Worm (Caenorhabditis elegans): Measurements from ENCODE around the gene seip-1.

The seip-1 gene

DNA sequence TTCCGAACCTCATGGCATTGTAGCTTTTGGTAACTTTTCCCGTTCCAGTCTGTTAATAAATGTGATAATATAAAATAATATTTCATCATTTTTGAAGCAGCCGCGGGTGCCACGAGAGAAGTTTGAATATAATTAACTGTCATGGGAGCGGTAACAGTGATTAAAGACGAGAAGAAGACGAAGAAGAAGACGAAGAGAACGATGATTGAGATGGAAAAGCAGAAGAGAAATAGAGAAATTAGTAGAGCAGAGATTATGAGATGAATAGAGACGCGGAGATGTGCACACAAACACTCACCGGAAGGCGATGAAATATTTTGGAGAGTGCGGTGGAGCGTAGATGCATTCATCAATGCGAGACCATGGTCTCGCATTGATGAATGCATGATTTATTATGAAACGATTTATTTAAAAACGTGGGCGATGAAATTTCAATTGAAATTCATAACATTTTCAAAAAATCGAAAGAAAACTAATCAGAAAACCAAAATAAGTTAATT lies at the start of gene seip-1 (continued):
- TF ChIP-seq C16A3.4 (tag; optimal IDR thresholded peaks at IDR 0.05) (peak; percentile 88), nhr-11 (tag; optimal IDR thresholded peaks at IDR 0.05) (peak; percentile 47), lin-39 (tag; optimal IDR thresholded peaks at IDR 0.05) (no peak), ceh-90 (tag; optimal IDR thresholded peaks at IDR 0.05) (peak; percentile 19), ceh-8 (GFP tag; optimal IDR thresholded peaks at IDR 0.05) (peak; percentile 57), nhr-12 (tag; optimal IDR thresholded peaks at IDR 0.05) (no peak), lir-3 (tag; optimal IDR thresholded peaks at IDR 0.05; ENCODE audit: poor library complexity) (peak; percentile 58), nhr-20 (tag; optimal IDR thresholded peaks at IDR 0.05) (peak; percentile 89), alr-1 (tag; optimal IDR thresholded peaks at IDR 0.05; ENCODE audit: borderline replicate concordance) (no peak), nhr-84 (tag; optimal IDR thresholded peaks at IDR 0.05) (no peak), nhr-71 (tag; optimal IDR thresholded peaks at IDR 0.05) (peak; percentile 92), lin-14 (GFP tag; optimal IDR thresholded peaks at IDR 0.05) (peak; percentile 97), grh-1 (GFP tag; IDR thresholded peaks at IDR 0.05) (no peak), mep-1 (tag; optimal IDR thresholded peaks at IDR 0.05) (peak; percentile 94), fkh-4 (tag; optimal IDR thresholded peaks at IDR 0.05; ENCODE audit: borderline replicate concordance) (no peak), efl-1 (optimal IDR thresholded peaks at IDR 0.05) (peak; percentile 84 to 90), efl-1 (GFP tag; optimal IDR thresholded peaks at IDR 0.05 in 1 of 2) (peak; percentile 78 to 96), blmp-1 (tag; optimal IDR thresholded peaks at IDR 0.05) (peak; percentile 72), unc-86 (tag; optimal IDR thresholded peaks at IDR 0.05) (peak; percentile 75), fkh-8 (tag; optimal IDR thresholded peaks at IDR 0.05) (peak; percentile 92), lin-35 (GFP tag; optimal IDR thresholded peaks at IDR 0.05) (peak; percentile 81 to 87), dpl-1 (GFP tag; optimal IDR thresholded peaks at IDR 0.05) (peak; percentile 71 to 81 (median 72)), fos-1 (tag; optimal IDR thresholded peaks at IDR 0.05) (peak; percentile 75), hpl-2 (GFP tag; optimal IDR thresholded peaks at IDR 0.05) (no peak), hlh-4 (tag; optimal IDR thresholded peaks at IDR 0.05) (no peak), pqm-1 (tag; optimal IDR thresholded peaks at IDR 0.05) (no peak), snu-23 (GFP tag; optimal IDR thresholded peaks at IDR 0.05) (peak; percentile 91), mef-2 (tag; optimal IDR thresholded peaks at IDR 0.05) (peak; percentile 39), C04F5.9 (tag; optimal IDR thresholded peaks at IDR 0.05) (no peak), ets-5 (GFP tag; IDR thresholded peaks at IDR 0.05) (no peak), aly-2 (tag; optimal IDR thresholded peaks at IDR 0.05) (no peak), nhr-19 (GFP tag; conservative IDR thresholded peaks at IDR 0.05) (peak; percentile 81)

DNA sequence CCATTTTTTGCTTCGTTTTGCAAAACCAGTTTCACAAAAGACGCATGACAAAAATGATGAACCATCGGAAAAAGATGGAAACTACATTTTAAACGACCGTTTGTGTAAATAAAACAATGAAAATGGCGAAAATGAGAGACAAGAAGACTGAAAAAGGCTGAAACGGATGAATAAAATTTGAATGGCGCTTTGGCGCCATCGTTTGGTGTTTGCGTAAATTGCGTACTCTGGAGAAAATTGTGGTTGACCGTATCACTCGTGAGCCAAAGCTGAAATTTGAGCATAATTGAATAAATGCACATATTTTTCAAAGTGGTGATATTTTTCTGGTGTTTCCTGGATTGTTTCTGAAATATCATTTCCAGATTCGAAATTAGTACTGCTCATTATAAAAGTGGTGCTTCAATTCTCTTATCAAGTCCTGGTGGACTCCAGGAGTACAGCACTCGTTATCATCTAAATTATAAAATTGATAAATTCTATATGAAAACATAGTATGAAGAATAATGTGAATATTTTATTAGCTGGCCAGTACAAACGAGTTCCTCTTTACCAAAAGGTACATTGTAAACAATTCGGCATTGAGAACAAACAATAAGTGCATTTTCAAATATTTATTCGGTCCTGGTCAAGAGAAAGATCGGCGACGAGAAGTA lies 48.3 kb upstream of the seip-1 start:
- no peak for TF ChIP-seq ceh-90 (tag; optimal IDR thresholded peaks at IDR 0.05)
- TF ChIP-seq pax-3 (tag; optimal IDR thresholded peaks at IDR 0.05): no peak
- no peak for TF ChIP-seq pag-3 (tag; optimal IDR thresholded peaks at IDR 0.05; ENCODE audit: borderline replicate concordance, insufficient read depth)
- TF ChIP-seq hlh-17 (GFP tag; optimal IDR thresholded peaks at IDR 0.05; ENCODE audit: borderline replicate concordance): no peak
- peak; percentile 60 for TF ChIP-seq elt-2 (tag; optimal IDR thresholded peaks at IDR 0.05)
- TF ChIP-seq aly-2 (tag; optimal IDR thresholded peaks at IDR 0.05): no peak
- TF ChIP-seq lin-35 (GFP tag; optimal IDR thresholded peaks at IDR 0.05): peak; percentile 18 to 33
- no peak for TF ChIP-seq nhr-77 (tag; optimal IDR thresholded peaks at IDR 0.05)
- TF ChIP-seq swsn-7 (tag; optimal IDR thresholded peaks at IDR 0.05): no peak
- TF ChIP-seq grh-1 (GFP tag; IDR thresholded peaks at IDR 0.05): no peak
- no peak for TF ChIP-seq snpc-4 (tag; optimal IDR thresholded peaks at IDR 0.05)
- TF ChIP-seq lin-13 (GFP tag; optimal IDR thresholded peaks at IDR 0.05): no peak
- TF ChIP-seq fkh-8 (tag; optimal IDR thresholded peaks at IDR 0.05): no peak
- no peak for TF ChIP-seq unc-62 (GFP tag; optimal IDR thresholded peaks at IDR 0.05)
- no peak for TF ChIP-seq nhr-90 (tag; optimal IDR thresholded peaks at IDR 0.05; ENCODE audit: poor library complexity)
- no peak for TF ChIP-seq skn-1 (tag; optimal IDR thresholded peaks at IDR 0.05)
- no peak for TF ChIP-seq isw-1 (GFP tag; IDR thresholded peaks at IDR 0.05)
- TF ChIP-seq nhr-76 (tag; optimal IDR thresholded peaks at IDR 0.05): no peak
- TF ChIP-seq tlp-1 (tag; optimal IDR thresholded peaks at IDR 0.05): no peak
- no peak for TF ChIP-seq mdl-1 (tag; optimal IDR thresholded peaks at IDR 0.05)
- no peak for TF ChIP-seq fkh-10 (GFP tag; optimal IDR thresholded peaks at IDR 0.05)
- TF ChIP-seq unc-86 (tag; optimal IDR thresholded peaks at IDR 0.05): no peak
- no peak for TF ChIP-seq hlh-4 (tag; optimal IDR thresholded peaks at IDR 0.05)
- no peak for TF ChIP-seq lir-3 (tag; optimal IDR thresholded peaks at IDR 0.05; ENCODE audit: poor library complexity)
- no peak for TF ChIP-seq Y116A8C.19 (tag; optimal IDR thresholded peaks at IDR 0.05; ENCODE audit: borderline replicate concordance)
- no peak for TF ChIP-seq fkh-4 (tag; optimal IDR thresholded peaks at IDR 0.05; ENCODE audit: borderline replicate concordance)
- peak in 2 of 3 experiments; percentile 20 to 63 for TF ChIP-seq dpl-1 (GFP tag; optimal IDR thresholded peaks at IDR 0.05)
- no peak for TF ChIP-seq nhr-28 (tag; optimal IDR thresholded peaks at IDR 0.05)
- no peak for TF ChIP-seq pqm-1 (tag; optimal IDR thresholded peaks at IDR 0.05)
